Worm (Caenorhabditis elegans) whole organism, L3 larva: ENCODE results near the gene faah-4.

Experiments used
- R02D3.7 ChIP-seq: fragments of 150-350 bp; optimal IDR thresholded peaks from 2 replicates; lab custom pipeline; 2014; ENCODE audit warnings: missing biosample characterization, missing genetic modification characterization
- ZK546.5 ChIP-seq: sonication (generic microtip); optimal IDR thresholded peaks from 2 replicates; lab custom pipeline; 2017; ENCODE audit warnings: missing biosample characterization, missing genetic modification characterization
- aly-2 ChIP-seq: fragments of 150-350 bp; optimal IDR thresholded peaks from 2 replicates; lab custom pipeline; 2014; ENCODE audit warnings: missing biosample characterization, missing genetic modification characterization
- ama-1 ChIP-seq: fragments of 150-350 bp; optimal IDR thresholded peaks from 2 replicates; lab custom pipeline; 2018
- ceh-16 ChIP-seq: sonication (generic microtip); optimal IDR thresholded peaks from 2 replicates; lab custom pipeline; 2017; ENCODE audit warnings: missing biosample characterization, missing genetic modification characterization
- ceh-28 ChIP-seq: fragments of 150-350 bp; optimal IDR thresholded peaks from 2 replicates; lab custom pipeline; 2014; ENCODE audit warnings: missing biosample characterization, missing genetic modification reagents, missing genetic modification characterization
- ceh-82 ChIP-seq: fragments of 150-350 bp; optimal IDR thresholded peaks from 2 replicates; lab custom pipeline; 2014; ENCODE audit warnings: missing biosample characterization, missing genetic modification characterization
- ceh-9 ChIP-seq: sonication (generic microtip); optimal IDR thresholded peaks from 2 replicates; lab custom pipeline; 2018; ENCODE audit warnings: missing biosample characterization, missing genetic modification characterization
- daf-12 ChIP-seq: fragments of 150-350 bp; optimal IDR thresholded peaks from 2 replicates; lab custom pipeline; 2014; ENCODE audit warnings: missing biosample characterization, missing genetic modification reagents, missing genetic modification characterization
- egl-27 ChIP-seq: sonication (generic microtip); optimal IDR thresholded peaks from 4 replicates; lab custom pipeline; 2017; ENCODE audit warnings: missing biosample characterization, missing genetic modification reagents, missing genetic modification characterization
- egl-5 ChIP-seq: fragments of 150-350 bp; optimal IDR thresholded peaks from 2 replicates; lab custom pipeline; 2017; ENCODE audit warnings: missing biosample characterization, missing genetic modification reagents, missing genetic modification characterization, inconsistent platforms
- elt-1 ChIP-seq: fragments of 150-350 bp; optimal IDR thresholded peaks from 2 replicates; lab custom pipeline; 2014; ENCODE audit warnings: missing biosample characterization, missing genetic modification characterization
- elt-2 ChIP-seq: sonication (generic microtip); optimal IDR thresholded peaks from 2 replicates; lab custom pipeline; 2016; ENCODE audit warnings: missing genetic modification reagents, mild to moderate bottlenecking, missing genetic modification characterization, missing compliant biosample characterization
- elt-3 ChIP-seq, 3 experiments: fragments of 150-350 bp in 1 of 3; sonication (generic microtip) in 2 of 3; optimal IDR thresholded peaks; 2 replicates in 2 of 3; 4 replicates in 1 of 3; lab custom pipeline; 2014 to 2017; ENCODE audit warnings: missing biosample characterization in 3 of 3, missing genetic modification characterization in 3 of 3
- eor-1 ChIP-seq, 2 experiments: fragments of 150-350 bp; optimal IDR thresholded peaks; 2 replicates each; lab custom pipeline; 2014 to 2018; ENCODE audit warnings: missing biosample characterization in 2 of 2, missing genetic modification characterization in 2 of 2
- fkh-10 ChIP-seq: sonication (generic microtip); optimal IDR thresholded peaks from 2 replicates; lab custom pipeline; 2017; ENCODE audit warnings: missing biosample characterization, missing genetic modification reagents, missing genetic modification characterization
- fkh-2 ChIP-seq: fragments of 150-350 bp; optimal IDR thresholded peaks from 2 replicates; lab custom pipeline; 2014; ENCODE audit warnings: missing biosample characterization, missing genetic modification reagents, missing genetic modification characterization
- fos-1 ChIP-seq: fragments of 150-350 bp; optimal IDR thresholded peaks from 2 replicates; lab custom pipeline; 2014; ENCODE audit warnings: missing biosample characterization, missing genetic modification characterization
- hmg-11 ChIP-seq: sonication (generic microtip); optimal IDR thresholded peaks from 2 replicates; lab custom pipeline; 2016; ENCODE audit warnings: missing genetic modification characterization, missing compliant biosample characterization
- jun-1 ChIP-seq: fragments of 150-350 bp; optimal IDR thresholded peaks from 2 replicates; lab custom pipeline; 2014; ENCODE audit warnings: missing biosample characterization, missing genetic modification reagents, missing genetic modification characterization
- lin-15B ChIP-seq: fragments of 150-350 bp; optimal IDR thresholded peaks from 2 replicates; lab custom pipeline; 2014; ENCODE audit warnings: missing biosample characterization, missing genetic modification characterization
- lin-39 ChIP-seq: fragments of 150-350 bp; optimal IDR thresholded peaks from 2 replicates; lab custom pipeline; 2018; ENCODE audit warnings: missing biosample characterization, missing genetic modification reagents, missing genetic modification characterization
- lsy-12 ChIP-seq: sonication (generic microtip); optimal IDR thresholded peaks from 2 replicates; lab custom pipeline; 2016; ENCODE audit warnings: mild to moderate bottlenecking, missing genetic modification characterization, missing compliant biosample characterization
- mdl-1 ChIP-seq: fragments of 150-350 bp; optimal IDR thresholded peaks from 2 replicates; lab custom pipeline; 2014; ENCODE audit warnings: missing biosample characterization, missing genetic modification characterization
- mml-1 ChIP-seq: fragments of 150-350 bp; sonication (generic microtip); optimal IDR thresholded peaks from 3 replicates; lab custom pipeline; 2014; ENCODE audit warnings: missing biosample characterization, missing genetic modification characterization
- nfya-1 ChIP-seq: sonication (generic microtip); optimal IDR thresholded peaks from 2 replicates; lab custom pipeline; 2017; ENCODE audit warnings: missing genetic modification characterization, mild to moderate bottlenecking, missing compliant biosample characterization, antibody characterized with exemption, moderate library complexity; ENCODE audit not compliant: insufficient read depth
- nhr-11 ChIP-seq: fragments of 150-350 bp; optimal IDR thresholded peaks from 2 replicates; lab custom pipeline; 2014; ENCODE audit warnings: missing biosample characterization, missing genetic modification characterization
- nhr-12 ChIP-seq: fragments of 150-350 bp; optimal IDR thresholded peaks from 2 replicates; lab custom pipeline; 2014; ENCODE audit warnings: missing biosample characterization, missing genetic modification characterization
- nhr-23 ChIP-seq: fragments of 150-350 bp; optimal IDR thresholded peaks from 2 replicates; lab custom pipeline; 2014; ENCODE audit warnings: missing biosample characterization, missing genetic modification reagents, missing genetic modification characterization
- nhr-237 ChIP-seq: fragments of 150-350 bp; optimal IDR thresholded peaks from 2 replicates; lab custom pipeline; 2014; ENCODE audit warnings: missing biosample characterization, missing genetic modification characterization
- nhr-25 ChIP-seq: sonication (generic microtip); optimal IDR thresholded peaks from 2 replicates; lab custom pipeline; 2017; ENCODE audit warnings: missing biosample characterization, missing genetic modification characterization
- nhr-28 ChIP-seq: fragments of 150-350 bp; optimal IDR thresholded peaks from 2 replicates; lab custom pipeline; 2014; ENCODE audit warnings: missing biosample characterization, missing genetic modification characterization
- nhr-43 ChIP-seq: sonication (generic microtip); optimal IDR thresholded peaks from 2 replicates; lab custom pipeline; 2016; ENCODE audit warnings: mild to moderate bottlenecking, missing genetic modification characterization, missing compliant biosample characterization; ENCODE audit not compliant: poor library complexity, severe bottlenecking
- nhr-67 ChIP-seq: fragments of 150-350 bp; optimal IDR thresholded peaks from 2 replicates; lab custom pipeline; 2014; ENCODE audit warnings: missing biosample characterization, missing genetic modification characterization
- nhr-76 ChIP-seq: fragments of 150-350 bp; sonication (generic microtip); optimal IDR thresholded peaks from 5 replicates; lab custom pipeline; 2014; ENCODE audit warnings: missing biosample characterization, missing genetic modification characterization
- nhr-77 ChIP-seq: fragments of 150-350 bp; optimal IDR thresholded peaks from 2 replicates; lab custom pipeline; 2014; ENCODE audit warnings: missing biosample characterization, missing genetic modification characterization
- pha-4 ChIP-seq: fragments of 150-350 bp; optimal IDR thresholded peaks from 2 replicates; lab custom pipeline; 2014; ENCODE audit warnings: missing biosample characterization, missing genetic modification reagents, missing genetic modification characterization
- pqm-1 ChIP-seq: fragments of 150-350 bp; optimal IDR thresholded peaks from 2 replicates; lab custom pipeline; 2017; ENCODE audit warnings: missing biosample characterization, missing genetic modification characterization, inconsistent platforms
- sea-2 ChIP-seq: fragments of 150-350 bp; sonication (generic microtip); optimal IDR thresholded peaks from 4 replicates; lab custom pipeline; 2014; ENCODE audit warnings: missing biosample characterization, missing genetic modification reagents, missing genetic modification characterization
- skn-1 ChIP-seq: fragments of 150-350 bp; optimal IDR thresholded peaks from 2 replicates; lab custom pipeline; 2014; ENCODE audit warnings: missing biosample characterization, missing genetic modification characterization
- snpc-4 ChIP-seq: fragments of 150-350 bp; optimal IDR thresholded peaks from 2 replicates; lab custom pipeline; 2014; ENCODE audit warnings: missing biosample characterization, missing genetic modification characterization
- tbx-2 ChIP-seq: sonication (generic microtip); optimal IDR thresholded peaks from 2 replicates; lab custom pipeline; 2016; ENCODE audit warnings: mild to moderate bottlenecking, missing genetic modification characterization, missing compliant biosample characterization
- unc-39 ChIP-seq: sonication (generic microtip); optimal IDR thresholded peaks from 4 replicates; lab custom pipeline; 2017; ENCODE audit warnings: missing biosample characterization, missing genetic modification characterization
- unc-62 ChIP-seq: fragments of 150-350 bp; sonication (generic microtip); optimal IDR thresholded peaks from 4 replicates; lab custom pipeline; 2014; ENCODE audit warnings: missing biosample characterization, missing genetic modification reagents, missing genetic modification characterization
- zag-1 ChIP-seq: fragments of 150-350 bp; optimal IDR thresholded peaks from 2 replicates; lab custom pipeline; 2014; ENCODE audit warnings: missing biosample characterization, missing genetic modification characterization
- ztf-11 ChIP-seq: fragments of 150-350 bp; optimal IDR thresholded peaks from 2 replicates; lab custom pipeline; 2014; ENCODE audit warnings: missing biosample characterization, missing genetic modification characterization
- ztf-4 ChIP-seq: fragments of 150-350 bp; optimal IDR thresholded peaks from 2 replicates; lab custom pipeline; 2014; ENCODE audit warnings: missing biosample characterization, missing genetic modification characterization

faah-4 gene

ce11 chrIII:11874242-11874641 is 35.4 kb downstream of the faah-4 start:
- TF ChIP-seq sea-2 (GFP tag; lab: Kevin White, UChicago) (no peak), nhr-12 (tag; lab: Kevin White, UChicago) (no peak), elt-3 (tag; optimal IDR thresholded peaks at IDR 0.05; lab: Kevin White, UChicago) (no peak), ama-1 (lab: Kevin White, UChicago) (no peak), unc-62 (no peak)

- TF ChIP-seq mml-1 (no peak), lin-39 (tag; lab: Kevin White, UChicago) (no peak), hmg-11 (no peak), nhr-23 (tag; lab: Kevin White, UChicago) (no peak), lsy-12 (tag; lab: Kevin White, UChicago) (no peak), zag-1 (no peak), nhr-11 (no peak), R02D3.7 (tag; lab: Kevin White, UChicago) (no peak), lin-15B (tag; lab: Kevin White, UChicago) (no peak), jun-1 (tag; lab: Kevin White, UChicago) (no peak), fos-1 (tag; lab: Kevin White, UChicago) (no peak), fkh-2 (tag; lab: Kevin White, UChicago) (no peak), sea-2 (GFP tag; lab: Kevin White, UChicago) (no peak)
Observed at ce11 chrIII:11871617-11872016, 38.1 kb downstream of the faah-4 start.

ce11 chrIII:11870009-11870408 is 39.7 kb downstream of the faah-4 start:
- TF ChIP-seq nhr-67 (tag; lab: Kevin White, UChicago) (no peak), lin-15B (tag; lab: Kevin White, UChicago) (peak; percentile 97), tbx-2 (peak; percentile 25), lin-39 (tag; lab: Kevin White, UChicago) (peak; percentile 95), egl-27 (tag; lab: Kevin White, UChicago) (peak; percentile 7), fkh-2 (tag; lab: Kevin White, UChicago) (peak; percentile 23), ztf-4 (no peak), pqm-1 (tag; lab: Kevin White, UChicago) (peak; percentile 61), elt-2 (peak; percentile 65), skn-1 (tag; lab: Kevin White, UChicago) (peak; percentile 53), nhr-11 (no peak), ceh-82 (no peak), ama-1 (lab: Kevin White, UChicago) (peak; percentile 43), nhr-76 (tag; lab: Kevin White, UChicago) (no peak), nhr-43 (tag; lab: Kevin White, UChicago) (peak; percentile 86), elt-3 (tag; optimal IDR thresholded peaks at IDR 0.05; lab: Kevin White, UChicago) (no peak), mdl-1 (tag; lab: Kevin White, UChicago) (no peak), pha-4 (tag; lab: Kevin White, UChicago) (peak; percentile 96), zag-1 (no peak), egl-5 (tag; lab: Kevin White, UChicago) (peak; percentile 86), snpc-4 (tag; lab: Kevin White, UChicago) (peak; percentile 97), nhr-77 (no peak), unc-62 (no peak), eor-1 (tag; optimal IDR thresholded peaks at IDR 0.05; lab: Kevin White, UChicago) (no peak), ceh-9 (tag; lab: Kevin White, UChicago) (no peak), fos-1 (tag; lab: Kevin White, UChicago) (no peak), fkh-10 (GFP tag; lab: Kevin White, UChicago) (peak; percentile 68), nhr-23 (tag; lab: Kevin White, UChicago) (peak; percentile 79), nhr-12 (tag; lab: Kevin White, UChicago) (no peak), nhr-25 (tag; lab: Kevin White, UChicago) (peak; percentile 74), aly-2 (tag; lab: Kevin White, UChicago) (no peak), hmg-11 (peak; percentile 82), sea-2 (GFP tag; lab: Kevin White, UChicago) (no peak), daf-12 (tag; lab: Kevin White, UChicago) (no peak), lsy-12 (tag; lab: Kevin White, UChicago) (peak; percentile 64), jun-1 (tag; lab: Kevin White, UChicago) (peak; percentile 68), unc-39 (tag; lab: Kevin White, UChicago) (no peak), R02D3.7 (tag; lab: Kevin White, UChicago) (peak; percentile 47), nhr-237 (no peak), ztf-11 (tag; lab: Kevin White, UChicago) (no peak), ceh-28 (tag; lab: Kevin White, UChicago) (peak; percentile 50), elt-1 (tag; lab: Kevin White, UChicago) (no peak), ZK546.5 (tag; lab: Kevin White, UChicago) (no peak), ceh-16 (tag; lab: Kevin White, UChicago) (peak; percentile 24), nfya-1 (peak; percentile 97), nhr-28 (tag; lab: Kevin White, UChicago) (no peak), mml-1 (no peak)
